Fruit fly (Drosophila melanogaster) whole organism, embryonic: ENCODE results near the gene CG14142.

Experiments
- Antp ChIP-seq: fragments of 200-800 bp; sonication (Bioruptor generic); optimal IDR thresholded peaks from 3 replicates; lab custom pipeline; 2016; ENCODE audit warnings: missing biosample characterization, missing genetic modification characterization
- BEAF-32 ChIP-seq: fragments of 200-800 bp; sonication (Bioruptor generic); optimal IDR thresholded peaks from 3 replicates; lab custom pipeline; 2017; ENCODE audit warnings: missing biosample characterization, missing genetic modification characterization, mild to moderate bottlenecking, moderate library complexity, missing genetic modification reagents
- C15 ChIP-seq: fragments of 200-800 bp; sonication (Bioruptor generic); IDR thresholded peaks from 3 replicates; pipeline ENCODE4 v1.3.6; 2022; ENCODE audit warnings: missing biosample characterization, missing genetic modification characterization
- CG10267 ChIP-seq: fragments of 200-800 bp; sonication (Bioruptor generic); optimal IDR thresholded peaks from 2 replicates; lab custom pipeline; 2018; ENCODE audit warnings: missing biosample characterization, mild to moderate bottlenecking, missing genetic modification characterization, moderate library complexity
- CG10959 ChIP-seq: fragments of 200-800 bp; sonication (Bioruptor generic); IDR thresholded peaks from 2 replicates; pipeline ENCODE4 v1.3.6; 2022; ENCODE audit warnings: missing biosample characterization, missing genetic modification characterization
- CG10979 ChIP-seq: fragments of 200-800 bp; sonication (Bioruptor generic); optimal IDR thresholded peaks from 2 replicates; lab custom pipeline; 2018; ENCODE audit warnings: missing biosample characterization, mild to moderate bottlenecking, missing genetic modification characterization, moderate library complexity
- CG11085 ChIP-seq: fragments of 200-800 bp; sonication (Bioruptor generic); IDR thresholded peaks from 2 replicates; pipeline ENCODE4 v1.3.6; 2022; ENCODE audit warnings: missing biosample characterization, missing genetic modification characterization
- CG13624 ChIP-seq: fragments of 200-800 bp; sonication (Bioruptor generic); optimal IDR thresholded peaks from 2 replicates; lab custom pipeline; 2016; ENCODE audit warnings: missing biosample characterization, missing genetic modification characterization
- CG13775 ChIP-seq: fragments of 200-800 bp; sonication (Bioruptor generic); optimal IDR thresholded peaks from 3 replicates; lab custom pipeline; 2017; ENCODE audit warnings: missing biosample characterization, mild to moderate bottlenecking, missing genetic modification characterization
- CG17361 ChIP-seq: fragments of 200-800 bp; sonication (Bioruptor generic); IDR thresholded peaks from 3 replicates; pipeline ENCODE4 v1.3.6; 2022; ENCODE audit warnings: missing biosample characterization, missing genetic modification characterization
- CG17568 ChIP-seq: fragments of 200-800 bp; sonication (Bioruptor generic); optimal IDR thresholded peaks from 2 replicates; lab custom pipeline; 2018; ENCODE audit warnings: missing biosample characterization, mild to moderate bottlenecking, missing genetic modification characterization, moderate library complexity
- CG18011 ChIP-seq: fragments of 200-800 bp; sonication (Bioruptor generic); optimal IDR thresholded peaks from 2 replicates; lab custom pipeline; 2017; ENCODE audit warnings: missing biosample characterization, missing genetic modification characterization, mild to moderate bottlenecking, moderate library complexity, missing genotype
- CG18764 ChIP-seq: fragments of 200-800 bp; sonication (Bioruptor generic); optimal IDR thresholded peaks from 3 replicates; lab custom pipeline; 2016; ENCODE audit warnings: missing biosample characterization, missing genetic modification characterization
- CG2129 ChIP-seq: fragments of 200-800 bp; sonication (Bioruptor generic); IDR thresholded peaks from 2 replicates; pipeline ENCODE4 v1.3.6; 2022; ENCODE audit warnings: missing biosample characterization, missing genetic modification characterization; ENCODE audit not compliant: partially characterized antibody
- CG2202 ChIP-seq: fragments of 200-800 bp; sonication (Bioruptor generic); optimal IDR thresholded peaks from 2 replicates; lab custom pipeline; 2018; ENCODE audit warnings: missing biosample characterization, mild to moderate bottlenecking, missing genetic modification characterization
- CG3726 ChIP-seq: fragments of 200-800 bp; sonication (Bioruptor generic); IDR thresholded peaks from 3 replicates; pipeline ENCODE4, ENCODE4 v1.3.6; 2022; ENCODE audit warnings: missing biosample characterization, missing genetic modification characterization
- CG3847 ChIP-seq: fragments of 200-800 bp; sonication (Bioruptor generic); IDR thresholded peaks from 2 replicates; pipeline ENCODE4 v1.3.6; 2022; ENCODE audit warnings: missing biosample characterization, missing genetic modification characterization
- CG4404 ChIP-seq: fragments of 200-800 bp; sonication (Bioruptor generic); IDR thresholded peaks from 2 replicates; pipeline ENCODE4 v1.3.6; 2022; ENCODE audit warnings: missing biosample characterization, missing genetic modification characterization
- CG4707 ChIP-seq: fragments of 200-800 bp; sonication (Bioruptor generic); optimal IDR thresholded peaks from 2 replicates; lab custom pipeline; 2018; ENCODE audit warnings: missing biosample characterization, mild to moderate bottlenecking, missing genetic modification characterization, moderate library complexity
- CG6272 ChIP-seq: fragments of 200-800 bp; sonication (Bioruptor generic); IDR thresholded peaks from 2 replicates; pipeline ENCODE4 v1.3.6; 2022; ENCODE audit warnings: missing biosample characterization, missing genetic modification characterization
- CG6654 ChIP-seq: fragments of 200-800 bp; sonication (Bioruptor generic); optimal IDR thresholded peaks from 2 replicates; lab custom pipeline; 2017; ENCODE audit warnings: missing biosample characterization, mild to moderate bottlenecking, missing genetic modification characterization
- CG8388 ChIP-seq: fragments of 200-800 bp; sonication (Bioruptor generic); optimal IDR thresholded peaks from 2 replicates; lab custom pipeline; 2019; ENCODE audit warnings: missing biosample characterization, mild to moderate bottlenecking, missing genetic modification characterization, moderate library complexity
- Camta ChIP-seq: fragments of 200-800 bp; sonication (Bioruptor generic); optimal IDR thresholded peaks from 2 replicates; lab custom pipeline; 2016; ENCODE audit warnings: missing biosample characterization, missing genetic modification characterization
- H15 ChIP-seq: fragments of 200-800 bp; sonication (Bioruptor generic); IDR thresholded peaks from 3 replicates; pipeline ENCODE4 v1.3.6; 2022; ENCODE audit warnings: missing biosample characterization, missing genetic modification characterization
- HLH54F ChIP-seq: fragments of 200-800 bp; sonication (Bioruptor generic); optimal IDR thresholded peaks from 3 replicates; lab custom pipeline; 2016; ENCODE audit warnings: missing biosample characterization, missing genetic modification characterization
- HLHmδ ChIP-seq: fragments of 200-800 bp; sonication (Bioruptor generic); optimal IDR thresholded peaks from 2 replicates; lab custom pipeline; 2018; ENCODE audit warnings: missing biosample characterization, mild to moderate bottlenecking, missing genetic modification characterization, moderate library complexity
- MBD-R2 ChIP-seq: fragments of 200-800 bp; sonication (Bioruptor generic); IDR thresholded peaks from 2 replicates; pipeline ENCODE4 v1.3.6; 2022; ENCODE audit warnings: missing biosample characterization, missing genetic modification characterization
- Myb ChIP-seq: fragments of 200-800 bp; sonication (Bioruptor generic); optimal IDR thresholded peaks from 2 replicates; lab custom pipeline; 2016; ENCODE audit warnings: missing biosample characterization, missing genetic modification characterization
- Opbp ChIP-seq: fragments of 200-800 bp; sonication (Bioruptor generic); IDR thresholded peaks from 3 replicates; pipeline ENCODE4 v1.3.6; 2022; ENCODE audit warnings: missing biosample characterization, missing genetic modification characterization; ENCODE audit not compliant: partially characterized antibody
- Poxn ChIP-seq: fragments of 200-800 bp; sonication (Bioruptor generic); IDR thresholded peaks from 2 replicates; pipeline ENCODE4 v1.3.6; 2022; ENCODE audit warnings: missing biosample characterization, missing genetic modification characterization
- Ravus ChIP-seq: fragments of 200-800 bp; sonication (Bioruptor generic); IDR thresholded peaks from 2 replicates; pipeline ENCODE4 v1.3.6; 2022; ENCODE audit warnings: missing biosample characterization, missing genetic modification characterization
- Scr ChIP-seq: fragments of 200-800 bp; sonication (Bioruptor generic); IDR thresholded peaks from 2 replicates; pipeline ENCODE4 v1.3.6; 2022; ENCODE audit warnings: missing biosample characterization, missing genetic modification characterization; ENCODE audit not compliant: partially characterized antibody
- YL-1 ChIP-seq: fragments of 200-800 bp; sonication (Bioruptor generic); optimal IDR thresholded peaks from 3 replicates; lab custom pipeline; 2017; ENCODE audit warnings: missing biosample characterization, mild to moderate bottlenecking, missing genetic modification characterization
- aop ChIP-seq: fragments of 200-800 bp; sonication (Bioruptor generic); IDR thresholded peaks from 2 replicates; pipeline ENCODE4 v1.3.6; 2022; ENCODE audit warnings: missing biosample characterization, missing genetic modification characterization
- btn ChIP-seq: fragments of 200-800 bp; sonication (Bioruptor generic); optimal IDR thresholded peaks from 2 replicates; lab custom pipeline; 2016; ENCODE audit warnings: missing biosample characterization, missing genetic modification characterization
- dysf ChIP-seq: fragments of 200-800 bp; sonication (Bioruptor generic); IDR thresholded peaks from 3 replicates; pipeline ENCODE4 v1.3.6; 2022; ENCODE audit warnings: missing biosample characterization, missing genetic modification characterization
- ftz-f1 ChIP-seq: fragments of 200-800 bp; sonication (Bioruptor generic); optimal IDR thresholded peaks from 2 replicates; lab custom pipeline; 2016; ENCODE audit warnings: missing biosample characterization, missing genetic modification characterization
- gsb-n ChIP-seq: fragments of 200-800 bp; sonication (Bioruptor generic); optimal IDR thresholded peaks from 3 replicates; lab custom pipeline; 2018; ENCODE audit warnings: missing biosample characterization, mild to moderate bottlenecking, missing genetic modification characterization
- hth ChIP-seq: fragments of >200 bp; optimal IDR thresholded peaks from 2 replicates; lab custom pipeline; 2017; ENCODE audit warnings: inconsistent platforms
- ken ChIP-seq: fragments of 200-800 bp; sonication (Bioruptor generic); IDR thresholded peaks from 3 replicates; pipeline ENCODE4 v1.3.6; 2022; ENCODE audit warnings: missing biosample characterization, missing genetic modification characterization
- lilli ChIP-seq: fragments of 200-800 bp; sonication (Bioruptor generic); optimal IDR thresholded peaks from 3 replicates; lab custom pipeline; 2016; ENCODE audit warnings: missing biosample characterization, missing genetic modification characterization
- lmd ChIP-seq: fragments of 200-800 bp; sonication (Bioruptor generic); IDR thresholded peaks from 2 replicates; pipeline ENCODE4 v1.3.6; 2022; ENCODE audit warnings: missing biosample characterization, missing genetic modification characterization
- mirr ChIP-seq: fragments of 200-800 bp; sonication (Bioruptor generic); optimal IDR thresholded peaks from 3 replicates; lab custom pipeline; 2018; ENCODE audit warnings: missing biosample characterization, mild to moderate bottlenecking, missing genetic modification characterization
- mld ChIP-seq: fragments of 200-800 bp; sonication (Bioruptor generic); IDR thresholded peaks from 3 replicates; pipeline ENCODE4 v1.3.6; 2022; ENCODE audit warnings: missing biosample characterization, missing genetic modification characterization; ENCODE audit not compliant: partially characterized antibody
- nerfin-2 ChIP-seq: fragments of 200-800 bp; sonication (Bioruptor generic); IDR thresholded peaks from 2 replicates; pipeline ENCODE4 v1.3.6; 2022; ENCODE audit warnings: missing biosample characterization, missing genetic modification characterization; ENCODE audit not compliant: partially characterized antibody
- row ChIP-seq: fragments of 200-800 bp; sonication (Bioruptor generic); IDR thresholded peaks from 3 replicates; pipeline ENCODE4 v1.3.6; 2022; ENCODE audit warnings: missing biosample characterization, missing genetic modification characterization
- schlank ChIP-seq: fragments of 200-800 bp; sonication (Bioruptor generic); optimal IDR thresholded peaks from 2 replicates; lab custom pipeline; 2018; ENCODE audit warnings: missing biosample characterization, mild to moderate bottlenecking, missing genetic modification characterization
- sisA ChIP-seq: fragments of 200-800 bp; sonication (Bioruptor generic); IDR thresholded peaks from 2 replicates; pipeline ENCODE4 v1.3.6; 2022; ENCODE audit warnings: missing biosample characterization, missing genetic modification characterization
- trem ChIP-seq: fragments of 200-800 bp; optimal IDR thresholded peaks from 3 replicates; lab custom pipeline; 2019; ENCODE audit warnings: missing biosample characterization, mild to moderate bottlenecking, missing genetic modification characterization, moderate library complexity

The CG14142 gene

dm6 chr3L:11215244-11216121 is 42.2 kb downstream of the CG14142 start (continued):
- TF ChIP-seq CG18764 (GFP tag; lab: Kevin White, UChicago) (peak; percentile 86), btn (GFP tag; lab: Kevin White, UChicago) (peak; percentile 85), BEAF-32 (GFP tag; lab: Kevin White, UChicago) (no peak), CG8388 (GFP tag; lab: Kevin White, UChicago) (peak; percentile 86), ftz-f1 (peak; percentile 59), CG10267 (tag; lab: Kevin White, UChicago) (peak; percentile 70), CG18011 (GFP tag; lab: Kevin White, UChicago) (peak; percentile 82), CG10959 (GFP tag; lab: Robert Waterston, UW) (peak; percentile 79), nerfin-2 (GFP tag; lab: Robert Waterston, UW) (0 out of 2 replicates have a peak, but pooled peaks have one; percentile 34), CG6654 (GFP tag; lab: Kevin White, UChicago) (peak; percentile 56), CG2129 (no peak), HLH54F (peak; percentile 89), CG3726 (GFP tag; lab: Robert Waterston, UW) (peak; percentile 83; the same call in 1 of the 3 replicates), ken (peak; percentile 85), sisA (GFP tag; lab: Robert Waterston, UW) (peak; percentile 88), Myb (peak; percentile 70), mld (GFP tag; lab: Robert Waterston, UW) (no peak), CG4707 (GFP tag; lab: Kevin White, UChicago) (peak; percentile 71), CG11085 (GFP tag; lab: Robert Waterston, UW) (peak; percentile 90), lmd (peak; percentile 93), Camta (GFP tag; lab: Kevin White, UChicago) (peak; percentile 87), gsb-n (tag; lab: Kevin White, UChicago) (peak; percentile 79), aop (GFP tag; lab: Robert Waterston, UW) (no peak), CG17361 (GFP tag; lab: Robert Waterston, UW) (peak; percentile 74), C15 (GFP tag; lab: Robert Waterston, UW) (peak; percentile 90; the same call in 2 of the 3 replicates), Antp (GFP tag; lab: Kevin White, UChicago) (peak; percentile 93), Opbp (GFP tag; lab: Robert Waterston, UW) (0 out of 3 replicates have a peak, but pooled peaks have one; percentile 32), row (GFP tag; lab: Robert Waterston, UW) (peak; percentile 99), dysf (GFP tag; lab: Robert Waterston, UW) (peak; percentile 96), HLHmδ (peak; percentile 49), Poxn (GFP tag; lab: Robert Waterston, UW) (peak; percentile 86), CG13775 (GFP tag; lab: Kevin White, UChicago) (peak; percentile 83), trem (tag; lab: Kevin White, UChicago) (peak; percentile 77), lilli (GFP tag; lab: Kevin White, UChicago) (peak; percentile 96), CG4404 (peak; percentile 82), Ravus (peak; percentile 69), CG10979 (tag; lab: Kevin White, UChicago) (peak; percentile 82), MBD-R2 (GFP tag; lab: Robert Waterston, UW) (peak; percentile 95), schlank (tag; lab: Kevin White, UChicago) (peak; percentile 86), CG13624 (GFP tag; lab: Kevin White, UChicago) (peak; percentile 87), CG17568 (GFP tag; lab: Kevin White, UChicago) (peak; percentile 76), CG3847 (GFP tag; lab: Robert Waterston, UW) (peak; percentile 87), Scr (GFP tag; lab: Robert Waterston, UW) (peak; percentile 12; the same call in 1 of the 2 replicates), CG6272 (GFP tag; lab: Robert Waterston, UW) (peak; percentile 83), CG2202 (tag; lab: Kevin White, UChicago) (peak; percentile 74), mirr (GFP tag; lab: Kevin White, UChicago) (peak; percentile 64), YL-1 (GFP tag; lab: Kevin White, UChicago) (peak; percentile 34), hth (lab: Kevin White, UChicago) (no peak), H15 (GFP tag; lab: Robert Waterston, UW) (peak; percentile 90)
